Worm (Caenorhabditis elegans): Measurements from ENCODE around the gene srbc-77.

srbc-77 gene

ce11 chrV:15959456-15959855 lies 29.5 kb downstream of the srbc-77 start:
- TF ChIP-seq ZK337.2 (GFP tag; IDR thresholded peaks at IDR 0.05) (no peak), nhr-48 (tag; optimal IDR thresholded peaks at IDR 0.05) (peak; percentile 26)

- TF ChIP-seq fos-1 (tag; optimal IDR thresholded peaks at IDR 0.05), result no peak
- TF ChIP-seq daf-16 (GFP tag; optimal IDR thresholded peaks at IDR 0.05), result no peak
- no peak for TF ChIP-seq daf-16 (tag; optimal IDR thresholded peaks at IDR 0.05)
- TF ChIP-seq zip-2 (tag; optimal IDR thresholded peaks at IDR 0.05), result no peak
- TF ChIP-seq ceh-20 (GFP tag; IDR thresholded peaks at IDR 0.05), result no peak
- TF ChIP-seq lim-7 (GFP tag; IDR thresholded peaks at IDR 0.05), result no peak
- TF ChIP-seq aha-1 (tag), result peak; percentile 21
- TF ChIP-seq nhr-111 (GFP tag; optimal IDR thresholded peaks at IDR 0.05), result no peak
- no peak for TF ChIP-seq sdz-12 (GFP tag; optimal IDR thresholded peaks at IDR 0.05)
Observed at ce11 chrV:15965114-15965513, 35.1 kb downstream of the srbc-77 start, which contains the start of gene sri-2. TSS of gene sri-2 (minus strand) at chrV:15965214.

ce11 chrV:15967542-15967941 lies 37.6 kb downstream of the srbc-77 start, which contains the start of gene sri-1:
TSS of gene sri-1 (minus strand) at chrV:15967642.
- no peak for TF ChIP-seq mxl-2 (GFP tag; conservative IDR thresholded peaks at IDR 0.05)
- no peak for TF ChIP-seq attf-4 (tag; optimal IDR thresholded peaks at IDR 0.05)
- no peak for TF ChIP-seq F26F4.8 (GFP tag; conservative IDR thresholded peaks at IDR 0.05)
- TF ChIP-seq php-3 (GFP tag; IDR thresholded peaks at IDR 0.05), result no peak
- TF ChIP-seq egl-43 (GFP tag; IDR thresholded peaks at IDR 0.05), result no peak
- no peak for TF ChIP-seq arid-1 (GFP tag; conservative IDR thresholded peaks at IDR 0.05)
- TF ChIP-seq F37D6.2 (tag; optimal IDR thresholded peaks at IDR 0.05), result no peak
- TF ChIP-seq dmd-6 (GFP tag; IDR thresholded peaks at IDR 0.05), result no peak
- no peak for TF ChIP-seq daf-19 (GFP tag; conservative IDR thresholded peaks at IDR 0.05)
- no peak for TF ChIP-seq Y48G9A.11 (GFP tag; IDR thresholded peaks at IDR 0.05)
- no peak for TF ChIP-seq hlh-30 (tag; optimal IDR thresholded peaks at IDR 0.05; ENCODE audit: insufficient read depth)
- TF ChIP-seq mxl-3 (GFP tag; optimal IDR thresholded peaks at IDR 0.05), result no peak
- no peak for TF ChIP-seq pha-4 (GFP tag; IDR thresholded peaks at IDR 0.05)
- no peak for TF ChIP-seq pha-4 (tag; optimal IDR thresholded peaks at IDR 0.05)
- no peak for TF ChIP-seq madf-5 (GFP tag; IDR thresholded peaks at IDR 0.05)
- TF ChIP-seq nhr-10 (tag; optimal IDR thresholded peaks at IDR 0.05), result no peak

ce11 chrV:15969653-15970052 lies 39.7 kb downstream of the srbc-77 start, which contains the start of gene F36G9.7:
TSS of gene F36G9.7 (minus strand) at chrV:15969753.
- TF ChIP-seq ceh-32 (tag; optimal IDR thresholded peaks at IDR 0.05; ENCODE audit: poor library complexity) (no peak), vab-7 (GFP tag; IDR thresholded peaks at IDR 0.05) (no peak), ces-1 (GFP tag; optimal IDR thresholded peaks at IDR 0.05) (no peak), tra-1 (GFP tag; IDR thresholded peaks at IDR 0.05) (no peak), ceh-20 (GFP tag; IDR thresholded peaks at IDR 0.05) (no peak), rbr-2 (tag; optimal IDR thresholded peaks at IDR 0.05) (no peak), ceh-44 (GFP tag; IDR thresholded peaks at IDR 0.05) (no peak), Y75B8A.6 (GFP tag; IDR thresholded peaks at IDR 0.05) (no peak), ctbp-1 (GFP tag; IDR thresholded peaks at IDR 0.05) (no peak), nhr-42 (GFP tag; IDR thresholded peaks at IDR 0.05) (no peak), mes-2 (tag; optimal IDR thresholded peaks at IDR 0.05; ENCODE audit: poor library complexity, severe bottlenecking) (no peak), lin-1 (GFP tag; IDR thresholded peaks at IDR 0.05) (no peak), T26A8.4 (GFP tag; IDR thresholded peaks at IDR 0.05) (no peak), cey-2 (tag; optimal IDR thresholded peaks at IDR 0.05; ENCODE audit: borderline replicate concordance, insufficient read depth) (no peak), zip-2 (tag; optimal IDR thresholded peaks at IDR 0.05) (no peak), hlh-30 (tag; optimal IDR thresholded peaks at IDR 0.05; ENCODE audit: insufficient read depth) (no peak), nhr-111 (GFP tag; optimal IDR thresholded peaks at IDR 0.05) (no peak)
